Fruit fly (Drosophila melanogaster) whole organism, embryonic: ENCODE results near the gene RunxB.

Experiments used
- Ada2b ChIP-seq: fragments of 200-800 bp; sonication (Bioruptor generic); IDR thresholded peaks from 2 replicates; pipeline ENCODE4 v1.3.6; 2022; ENCODE audit warnings: missing biosample characterization, missing genetic modification characterization
- Antp ChIP-seq: fragments of 200-800 bp; sonication (Bioruptor generic); optimal IDR thresholded peaks from 3 replicates; lab custom pipeline; 2016; ENCODE audit warnings: missing biosample characterization, missing genetic modification characterization
- Atf-2 ChIP-seq: fragments of 200-800 bp; sonication (Bioruptor generic); optimal IDR thresholded peaks from 2 replicates; lab custom pipeline; 2016; ENCODE audit warnings: missing biosample characterization, missing genetic modification characterization
- BtbVII ChIP-seq: fragments of 200-800 bp; sonication (Bioruptor generic); optimal IDR thresholded peaks from 3 replicates; lab custom pipeline; 2017; ENCODE audit warnings: missing biosample characterization, mild to moderate bottlenecking, missing genetic modification characterization
- CG10543 ChIP-seq: fragments of 200-800 bp; sonication (Bioruptor generic); optimal IDR thresholded peaks from 3 replicates; lab custom pipeline; 2017; ENCODE audit warnings: missing biosample characterization, mild to moderate bottlenecking, missing genetic modification characterization, moderate library complexity
- CG10654 ChIP-seq: fragments of 200-800 bp; sonication (Bioruptor generic); optimal IDR thresholded peaks from 2 replicates; lab custom pipeline; 2016; ENCODE audit warnings: missing biosample characterization, missing genetic modification characterization
- CG11456 ChIP-seq: fragments of 200-800 bp; sonication (Bioruptor generic); IDR thresholded peaks from 3 replicates; pipeline ENCODE4 v1.3.6; 2022; ENCODE audit warnings: missing biosample characterization, missing genetic modification characterization
- CG11504 ChIP-seq: fragments of 200-800 bp; sonication (Bioruptor generic); optimal IDR thresholded peaks from 3 replicates; lab custom pipeline; 2019; ENCODE audit warnings: missing biosample characterization, mild to moderate bottlenecking, missing genetic modification characterization, moderate library complexity
- CG12769 ChIP-seq: fragments of 200-800 bp; sonication (Bioruptor generic); optimal IDR thresholded peaks from 2 replicates; lab custom pipeline; 2019; ENCODE audit warnings: missing biosample characterization, mild to moderate bottlenecking, missing genetic modification characterization, moderate library complexity
- CG13775 ChIP-seq: fragments of 200-800 bp; sonication (Bioruptor generic); optimal IDR thresholded peaks from 3 replicates; lab custom pipeline; 2017; ENCODE audit warnings: missing biosample characterization, mild to moderate bottlenecking, missing genetic modification characterization
- CG17385 ChIP-seq: fragments of 200-800 bp; sonication (Bioruptor generic); optimal IDR thresholded peaks from 3 replicates; lab custom pipeline; 2018; ENCODE audit warnings: missing biosample characterization, mild to moderate bottlenecking, missing genetic modification characterization
- CG17612 ChIP-seq: fragments of 200-800 bp; sonication (Bioruptor generic); IDR thresholded peaks from 2 replicates; pipeline ENCODE4 v1.3.6; 2022; ENCODE audit warnings: missing biosample characterization, missing genetic modification characterization
- CG17802 ChIP-seq: fragments of 200-800 bp; sonication (Bioruptor generic); optimal IDR thresholded peaks from 2 replicates; lab custom pipeline; 2018; ENCODE audit warnings: missing biosample characterization, mild to moderate bottlenecking, missing genetic modification characterization, moderate library complexity
- CG30020 ChIP-seq: fragments of 200-800 bp; optimal IDR thresholded peaks from 2 replicates; lab custom pipeline; 2019; ENCODE audit warnings: missing biosample characterization, mild to moderate bottlenecking, missing genetic modification characterization, moderate library complexity
- CG33557 ChIP-seq: fragments of 200-800 bp; sonication (Bioruptor generic); optimal IDR thresholded peaks from 2 replicates; lab custom pipeline; 2019; ENCODE audit warnings: missing biosample characterization, mild to moderate bottlenecking, missing genetic modification characterization, moderate library complexity
- CG4282 ChIP-seq: fragments of 200-800 bp; sonication (Bioruptor generic); optimal IDR thresholded peaks from 2 replicates; lab custom pipeline; 2016; ENCODE audit warnings: missing biosample characterization, missing genetic modification characterization
- CG7745 ChIP-seq: fragments of 200-800 bp; sonication (Bioruptor generic); optimal IDR thresholded peaks from 2 replicates; lab custom pipeline; 2018; ENCODE audit warnings: missing biosample characterization, mild to moderate bottlenecking, missing genetic modification characterization, moderate library complexity
- CG8359 ChIP-seq: fragments of 200-800 bp; sonication (Bioruptor generic); optimal IDR thresholded peaks from 2 replicates; lab custom pipeline; 2017; ENCODE audit warnings: missing biosample characterization, mild to moderate bottlenecking, missing genetic modification characterization, borderline replicate concordance
- CG8478 ChIP-seq: fragments of >200 bp; optimal IDR thresholded peaks from 2 replicates; lab custom pipeline; 2018
- CG9215 ChIP-seq: fragments of 200-800 bp; sonication (Bioruptor generic); IDR thresholded peaks from 2 replicates; pipeline ENCODE4 v1.3.6; 2022; ENCODE audit warnings: missing biosample characterization, missing genetic modification characterization
- CG9437 ChIP-seq: fragments of 200-800 bp; sonication (Bioruptor generic); optimal IDR thresholded peaks from 2 replicates; lab custom pipeline; 2018; ENCODE audit warnings: missing biosample characterization, mild to moderate bottlenecking, missing genetic modification characterization
- Doc2 ChIP-seq: fragments of 200-800 bp; sonication (Bioruptor generic); IDR thresholded peaks from 2 replicates; pipeline ENCODE4 v1.3.6; 2022; ENCODE audit warnings: missing biosample characterization, missing genetic modification characterization
- E2f2 ChIP-seq: fragments of 200-800 bp; sonication (Bioruptor generic); IDR thresholded peaks from 2 replicates; pipeline ENCODE4 v1.3.6; 2022; ENCODE audit warnings: missing biosample characterization, missing genetic modification characterization
- Ets65A ChIP-seq: fragments of 200-800 bp; sonication (Bioruptor generic); peaks from one replicate; lab custom pipeline; 2016; ENCODE audit warnings: missing biosample characterization, missing genetic modification characterization
- GATAe ChIP-seq: fragments of 200-800 bp; sonication (Bioruptor generic); conservative IDR thresholded peaks from 2 replicates; pipeline ENCODE4 v1.3.6; 2022; ENCODE audit warnings: missing biosample characterization, missing genetic modification characterization
- Mad ChIP-seq: fragments of 200-800 bp; sonication (Bioruptor generic); optimal IDR thresholded peaks from 2 replicates; lab custom pipeline; 2016; ENCODE audit warnings: missing biosample characterization, missing genetic modification characterization
- Pdp1 ChIP-seq, 2 experiments: fragments of 200-800 bp; sonication (Bioruptor generic); optimal IDR thresholded peaks; 3 replicates each; lab custom pipeline; 2016; ENCODE audit warnings: missing biosample characterization in 2 of 2, missing genetic modification characterization in 2 of 2, mild to moderate bottlenecking in 1 of 2, moderate library complexity in 1 of 2
- Side ChIP-seq: fragments of 200-800 bp; sonication (Bioruptor generic); optimal IDR thresholded peaks from 2 replicates; lab custom pipeline; 2016; ENCODE audit warnings: missing biosample characterization, missing genetic modification characterization
- Usf ChIP-seq: fragments of 200-800 bp; sonication (Bioruptor generic); optimal IDR thresholded peaks from 2 replicates; lab custom pipeline; 2017; ENCODE audit warnings: missing genotype, missing biosample characterization, missing genetic modification characterization
- YL-1 ChIP-seq: fragments of 200-800 bp; sonication (Bioruptor generic); optimal IDR thresholded peaks from 3 replicates; lab custom pipeline; 2017; ENCODE audit warnings: missing biosample characterization, mild to moderate bottlenecking, missing genetic modification characterization
- ash1 ChIP-seq: fragments of 200-800 bp; sonication (Bioruptor generic); optimal IDR thresholded peaks from 2 replicates; lab custom pipeline; 2018; ENCODE audit warnings: missing biosample characterization, mild to moderate bottlenecking, missing genetic modification characterization
- bbx ChIP-seq: fragments of 200-800 bp; sonication (Bioruptor generic); IDR thresholded peaks from 2 replicates; pipeline ENCODE4 v1.3.6; 2022; ENCODE audit warnings: missing biosample characterization, missing genetic modification characterization; ENCODE audit not compliant: partially characterized antibody
- cg ChIP-seq: fragments of 200-800 bp; sonication (Bioruptor generic); optimal IDR thresholded peaks from 3 replicates; lab custom pipeline; 2019; ENCODE audit warnings: missing biosample characterization, mild to moderate bottlenecking, missing genetic modification characterization, moderate library complexity
- crc ChIP-seq: fragments of 200-800 bp; sonication (Bioruptor generic); optimal IDR thresholded peaks from 2 replicates; lab custom pipeline; 2016; ENCODE audit warnings: missing biosample characterization, missing genetic modification characterization
- dati ChIP-seq: fragments of 200-800 bp; sonication (Bioruptor generic); IDR thresholded peaks from 2 replicates; pipeline ENCODE4 v1.3.6; 2022; ENCODE audit warnings: missing biosample characterization, missing genetic modification characterization
- dpn ChIP-seq, 2 experiments: fragments of 200-800 bp; sonication (Bioruptor generic); optimal IDR thresholded peaks; 3 replicates each; lab custom pipeline; 2016; ENCODE audit warnings: missing biosample characterization in 2 of 2, missing genetic modification characterization in 2 of 2
- ewg ChIP-seq: fragments of 200-800 bp; sonication (Bioruptor generic); optimal IDR thresholded peaks from 3 replicates; lab custom pipeline; 2017; ENCODE audit warnings: mild to moderate bottlenecking, missing biosample characterization, missing genetic modification reagents, missing genetic modification characterization
- fd3F ChIP-seq: fragments of 200-800 bp; sonication (Bioruptor generic); optimal IDR thresholded peaks from 2 replicates; lab custom pipeline; 2018; ENCODE audit warnings: missing biosample characterization, mild to moderate bottlenecking, missing genetic modification characterization, moderate library complexity
- gro ChIP-seq: fragments of 200-800 bp; sonication (Bioruptor generic); optimal IDR thresholded peaks from 2 replicates; lab custom pipeline; 2016; ENCODE audit warnings: missing biosample characterization, missing genetic modification characterization
- insv ChIP-seq, 2 experiments: fragments of 200-800 bp; sonication (Bioruptor generic); optimal IDR thresholded peaks; 3 replicates each; lab custom pipeline; 2016 to 2018; ENCODE audit warnings: missing biosample characterization in 2 of 2, missing genetic modification characterization in 2 of 2
- jigr1 ChIP-seq: fragments of 200-800 bp; sonication (Bioruptor generic); IDR thresholded peaks from 3 replicates; pipeline ENCODE4 v1.3.6; 2022; ENCODE audit warnings: missing biosample characterization, missing genetic modification characterization
- lola ChIP-seq, 3 experiments: fragments of >200 bp in 2 of 3; fragments of 200-800 bp in 1 of 3; sonication (Bioruptor generic) in 1 of 3; optimal IDR thresholded peaks; 2 replicates each; lab custom pipeline; 2017 to 2019; ENCODE audit warnings: missing biosample characterization in 3 of 3, missing genetic modification characterization in 3 of 3, mild to moderate bottlenecking in 1 of 3, moderate library complexity in 1 of 3
- nerfin-2 ChIP-seq: fragments of 200-800 bp; sonication (Bioruptor generic); IDR thresholded peaks from 2 replicates; pipeline ENCODE4 v1.3.6; 2022; ENCODE audit warnings: missing biosample characterization, missing genetic modification characterization; ENCODE audit not compliant: partially characterized antibody
- peb ChIP-seq: fragments of 200-800 bp; sonication (Bioruptor generic); IDR thresholded peaks from 2 replicates; pipeline ENCODE4 v1.3.6; 2022; ENCODE audit warnings: missing biosample characterization, missing genetic modification characterization
- rib ChIP-seq: fragments of 200-800 bp; sonication (Bioruptor generic); IDR thresholded peaks from 2 replicates; pipeline ENCODE4 v1.3.6; 2022; ENCODE audit warnings: missing biosample characterization, missing genetic modification characterization
- scrt ChIP-seq: fragments of 200-800 bp; sonication (Bioruptor generic); optimal IDR thresholded peaks from 2 replicates; lab custom pipeline; 2018; ENCODE audit warnings: missing biosample characterization, mild to moderate bottlenecking, missing genetic modification characterization, moderate library complexity
- seq ChIP-seq: fragments of 200-800 bp; sonication (Bioruptor generic); IDR thresholded peaks from 2 replicates; pipeline ENCODE4 v1.3.6; 2022; ENCODE audit warnings: missing biosample characterization, missing genetic modification characterization
- slou ChIP-seq: fragments of 200-800 bp; sonication (Bioruptor generic); optimal IDR thresholded peaks from 3 replicates; lab custom pipeline; 2016; ENCODE audit warnings: missing biosample characterization, missing genetic modification characterization
- slp2 ChIP-seq: fragments of 200-800 bp; sonication (Bioruptor generic); optimal IDR thresholded peaks from 2 replicates; lab custom pipeline; 2016; ENCODE audit warnings: missing biosample characterization, missing genetic modification characterization
- sr ChIP-seq: fragments of 200-800 bp; sonication (Bioruptor generic); IDR thresholded peaks from 3 replicates; pipeline ENCODE4 v1.3.6; 2022; ENCODE audit warnings: missing biosample characterization, missing genetic modification characterization
- wdn ChIP-seq: fragments of 200-800 bp; sonication (Bioruptor generic); IDR thresholded peaks from 2 replicates; pipeline ENCODE4 v1.3.6; 2022; ENCODE audit warnings: missing biosample characterization, missing genetic modification characterization

Gene RunxB

DNA sequence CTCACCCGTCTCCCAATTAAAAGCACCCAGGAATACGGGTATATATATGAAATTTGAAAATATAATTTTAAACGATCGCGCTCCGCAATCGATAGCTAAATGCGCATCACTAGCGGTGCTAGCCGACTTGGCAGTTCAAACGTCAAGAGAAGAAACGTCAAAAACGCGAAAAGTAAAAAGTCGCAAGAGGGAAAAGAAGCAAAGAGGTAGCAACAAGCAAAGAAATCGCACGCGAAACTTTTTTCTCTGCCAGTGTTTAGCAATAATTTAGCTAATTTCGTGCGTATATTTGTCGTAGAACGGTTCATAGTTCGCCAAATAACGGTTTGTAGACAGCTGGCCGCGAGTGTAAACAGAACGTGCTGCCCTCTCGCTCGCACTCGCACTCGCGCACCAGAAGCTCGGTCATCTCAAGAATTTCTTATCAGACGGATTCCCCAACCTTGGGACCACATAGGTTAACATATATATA is 26.9 kb upstream of the RunxB start, which contains the start of gene CG1812 (continued):
- TF ChIP-seq CG17385 (GFP tag; lab: Kevin White, UChicago) (peak; percentile 46), CG8478 (no peak), Antp (GFP tag; lab: Kevin White, UChicago) (no peak), Doc2 (GFP tag; lab: Robert Waterston, UW) (no peak), dpn (GFP tag; optimal IDR thresholded peaks at IDR 0.05; lab: Kevin White, UChicago) (peak; percentile 26 to 47), Usf (GFP tag; lab: Kevin White, UChicago) (no peak), peb (GFP tag; lab: Robert Waterston, UW) (peak; percentile 46; the same call in 1 of the 2 replicates), lola (GFP tag; optimal IDR thresholded peaks at IDR 0.05; lab: Kevin White, UChicago) (peak in 1 of 3 experiments; percentile 22), BtbVII (peak; percentile 5), GATAe (0 out of 2 replicates have a peak, but pooled peaks have one; percentile 42), dati (GFP tag; lab: Robert Waterston, UW) (no peak), CG17802 (tag; lab: Kevin White, UChicago) (no peak), bbx (no peak), seq (GFP tag; lab: Robert Waterston, UW) (peak; percentile 50; the same call in 1 of the 2 replicates), CG30020 (tag; lab: Kevin White, UChicago) (no peak), fd3F (no peak), scrt (GFP tag; lab: Kevin White, UChicago) (no peak), CG9437 (GFP tag; lab: Kevin White, UChicago) (no peak), CG10543 (no peak), CG4282 (no peak), nerfin-2 (no peak), CG13775 (GFP tag; lab: Kevin White, UChicago) (peak; percentile 39), jigr1 (no peak), E2f2 (GFP tag; lab: Robert Waterston, UW) (peak; percentile 60), insv (GFP tag; optimal IDR thresholded peaks at IDR 0.05; lab: Kevin White, UChicago) (peak in 1 of 2 experiments; percentile 44), Ada2b (GFP tag; lab: Robert Waterston, UW) (peak; percentile 47; the same call in 1 of the 2 replicates), rib (no peak), CG11456 (GFP tag; lab: Robert Waterston, UW) (peak; percentile 48; the same call in 1 of the 3 replicates), CG7745 (no peak), gro (GFP tag; lab: Kevin White, UChicago) (no peak), Ets65A (GFP tag; lab: Kevin White, UChicago) (peak; percentile 81), YL-1 (no peak), CG8359 (GFP tag; lab: Kevin White, UChicago) (no peak), Pdp1 (GFP tag; optimal IDR thresholded peaks at IDR 0.05; lab: Kevin White, UChicago) (peak in 1 of 2 experiments; percentile 20), slp2 (GFP tag; lab: Kevin White, UChicago) (peak; percentile 3), Mad (GFP tag; lab: Kevin White, UChicago) (peak; percentile 41), sr (GFP tag; lab: Robert Waterston, UW) (0 out of 3 replicates have a peak, but pooled peaks have one; percentile 27), cg (GFP tag; lab: Kevin White, UChicago) (no peak), wdn (GFP tag; lab: Robert Waterston, UW) (no peak), Side (no peak), ewg (GFP tag; lab: Kevin White, UChicago) (peak; percentile 13), CG33557 (GFP tag; lab: Kevin White, UChicago) (no peak), ash1 (GFP tag; lab: Kevin White, UChicago) (no peak), slou (GFP tag; lab: Kevin White, UChicago) (no peak), CG10654 (GFP tag; lab: Kevin White, UChicago) (no peak), CG11504 (tag; lab: Kevin White, UChicago) (peak; percentile 34), crc (GFP tag; lab: Kevin White, UChicago) (no peak), CG12769 (tag; lab: Kevin White, UChicago) (peak; percentile 58), CG9215 (GFP tag; lab: Robert Waterston, UW) (no peak), CG17612 (GFP tag; lab: Robert Waterston, UW) (no peak), Atf-2 (GFP tag; lab: Kevin White, UChicago) (no peak)
